Fruit fly (Drosophila melanogaster) whole organism, embryonic: Measurements from ENCODE around the gene CG32147.

ENCODE experiments used
- Ada2b ChIP-seq: fragments of 200-800 bp; sonication (Bioruptor generic); IDR thresholded peaks from 2 replicates; pipeline ENCODE4 v1.3.6; 2022; ENCODE audit warnings: missing biosample characterization, missing genetic modification characterization
- Bdp1 ChIP-seq: fragments of 200-800 bp; sonication (Bioruptor generic); optimal IDR thresholded peaks from 3 replicates; lab custom pipeline; 2016; ENCODE audit warnings: missing biosample characterization, missing genetic modification characterization
- Bgb ChIP-seq: fragments of 200-800 bp; sonication (Bioruptor generic); IDR thresholded peaks from 2 replicates; pipeline ENCODE4 v1.3.6; 2022; ENCODE audit warnings: missing biosample characterization, missing genetic modification characterization; ENCODE audit not compliant: partially characterized antibody
- CG10654 ChIP-seq: fragments of 200-800 bp; sonication (Bioruptor generic); optimal IDR thresholded peaks from 2 replicates; lab custom pipeline; 2016; ENCODE audit warnings: missing biosample characterization, missing genetic modification characterization
- CG11504 ChIP-seq: fragments of 200-800 bp; sonication (Bioruptor generic); optimal IDR thresholded peaks from 3 replicates; lab custom pipeline; 2019; ENCODE audit warnings: missing biosample characterization, mild to moderate bottlenecking, missing genetic modification characterization, moderate library complexity
- CG12219 ChIP-seq: fragments of 200-800 bp; sonication (Bioruptor generic); optimal IDR thresholded peaks from 3 replicates; lab custom pipeline; 2018; ENCODE audit warnings: missing biosample characterization, mild to moderate bottlenecking, missing genetic modification characterization
- CG12236 ChIP-seq: fragments of 200-800 bp; sonication (Bioruptor generic); optimal IDR thresholded peaks from 2 replicates; lab custom pipeline; 2016; ENCODE audit warnings: missing biosample characterization, missing genetic modification characterization
- CG14710 ChIP-seq: fragments of 200-800 bp; sonication (Bioruptor generic); optimal IDR thresholded peaks from 3 replicates; lab custom pipeline; 2019; ENCODE audit warnings: missing biosample characterization, mild to moderate bottlenecking, missing genetic modification characterization, moderate library complexity
- CG15011 ChIP-seq: fragments of 200-800 bp; sonication (Bioruptor generic); optimal IDR thresholded peaks from 3 replicates; lab custom pipeline; 2018; ENCODE audit warnings: missing biosample characterization, mild to moderate bottlenecking, missing genetic modification characterization
- CG15073 ChIP-seq: fragments of 200-800 bp; sonication (Bioruptor generic); optimal IDR thresholded peaks from 2 replicates; lab custom pipeline; 2016; ENCODE audit warnings: missing biosample characterization, missing genetic modification characterization
- CG17186 ChIP-seq: fragments of 200-800 bp; sonication (Bioruptor generic); optimal IDR thresholded peaks from 3 replicates; lab custom pipeline; 2017; ENCODE audit warnings: missing biosample characterization, missing genetic modification reagents, missing genetic modification characterization
- CG17359 ChIP-seq: fragments of 200-800 bp; sonication (Bioruptor generic); optimal IDR thresholded peaks from 3 replicates; lab custom pipeline; 2018; ENCODE audit warnings: missing biosample characterization, mild to moderate bottlenecking, missing genetic modification characterization, moderate library complexity
- CG2889 ChIP-seq: fragments of 200-800 bp; sonication (Bioruptor generic); IDR thresholded peaks from 3 replicates; pipeline ENCODE4 v1.3.6; 2022; ENCODE audit warnings: missing biosample characterization, missing genetic modification characterization
- CG3726 ChIP-seq: fragments of 200-800 bp; sonication (Bioruptor generic); IDR thresholded peaks from 3 replicates; pipeline ENCODE4, ENCODE4 v1.3.6; 2022; ENCODE audit warnings: missing biosample characterization, missing genetic modification characterization
- CG5953 ChIP-seq: fragments of 200-800 bp; sonication (Bioruptor generic); IDR thresholded peaks from 2 replicates; pipeline ENCODE4 v1.3.6; 2022; ENCODE audit warnings: missing biosample characterization, missing genetic modification characterization
- CG6175 ChIP-seq: fragments of 200-800 bp; sonication (Bioruptor generic); IDR thresholded peaks from 3 replicates; pipeline ENCODE4 v1.3.6; 2022; ENCODE audit warnings: missing biosample characterization, missing genetic modification characterization
- CG6791 ChIP-seq: fragments of 200-800 bp; sonication (Bioruptor generic); IDR thresholded peaks from 3 replicates; pipeline ENCODE4 v1.3.6; 2022; ENCODE audit warnings: missing biosample characterization, missing genetic modification characterization; ENCODE audit not compliant: partially characterized antibody
- CG9437 ChIP-seq: fragments of 200-800 bp; sonication (Bioruptor generic); optimal IDR thresholded peaks from 2 replicates; lab custom pipeline; 2018; ENCODE audit warnings: missing biosample characterization, mild to moderate bottlenecking, missing genetic modification characterization
- CG9797 ChIP-seq: fragments of 200-800 bp; sonication (Bioruptor generic); optimal IDR thresholded peaks from 3 replicates; lab custom pipeline; 2018; ENCODE audit warnings: missing biosample characterization, mild to moderate bottlenecking, missing genetic modification characterization
- CHES-1-like ChIP-seq: fragments of 200-800 bp; sonication (Bioruptor generic); optimal IDR thresholded peaks from 2 replicates; lab custom pipeline; 2016; ENCODE audit warnings: missing biosample characterization, missing genetic modification characterization
- Camta ChIP-seq: fragments of 200-800 bp; sonication (Bioruptor generic); optimal IDR thresholded peaks from 2 replicates; lab custom pipeline; 2016; ENCODE audit warnings: missing biosample characterization, missing genetic modification characterization
- Doc2 ChIP-seq: fragments of 200-800 bp; sonication (Bioruptor generic); IDR thresholded peaks from 2 replicates; pipeline ENCODE4 v1.3.6; 2022; ENCODE audit warnings: missing biosample characterization, missing genetic modification characterization
- Elba2 ChIP-seq: fragments of 200-800 bp; sonication (Bioruptor generic); optimal IDR thresholded peaks from 3 replicates; lab custom pipeline; 2016; ENCODE audit warnings: missing biosample characterization, missing genetic modification characterization
- HLH4C ChIP-seq: fragments of 200-800 bp; sonication (Bioruptor generic); IDR thresholded peaks from 3 replicates; pipeline ENCODE4 v1.3.6; 2022; ENCODE audit warnings: missing biosample characterization, missing genetic modification characterization; ENCODE audit not compliant: partially characterized antibody
- HmgZ ChIP-seq: fragments of 200-800 bp; sonication (Bioruptor generic); optimal IDR thresholded peaks from 2 replicates; lab custom pipeline; 2018; ENCODE audit warnings: missing biosample characterization, mild to moderate bottlenecking, missing genetic modification characterization
- Hsf ChIP-seq: fragments of 200-800 bp; sonication (Bioruptor generic); optimal IDR thresholded peaks from 3 replicates; lab custom pipeline; 2016; ENCODE audit warnings: missing biosample characterization, missing genetic modification characterization
- Med ChIP-seq: fragments of 200-800 bp; sonication (Bioruptor generic); peaks from one replicate; lab custom pipeline; 2016; ENCODE audit warnings: missing biosample characterization, missing genetic modification characterization, mild to moderate bottlenecking, inconsistent platforms, moderate library complexity
- Mes4 ChIP-seq: fragments of 200-800 bp; sonication (Bioruptor generic); optimal IDR thresholded peaks from 2 replicates; lab custom pipeline; 2016; ENCODE audit warnings: missing biosample characterization, missing genetic modification characterization
- Oaz ChIP-seq: fragments of 200-800 bp; sonication (Bioruptor generic); IDR thresholded peaks from 2 replicates; pipeline ENCODE4 v1.3.6; 2022; ENCODE audit warnings: missing biosample characterization, missing genetic modification characterization
- Sin3A ChIP-seq: fragments of >200 bp; optimal IDR thresholded peaks from 2 replicates; lab custom pipeline; 2018
- Sry-δ ChIP-seq: fragments of 200-800 bp; sonication (Bioruptor generic); optimal IDR thresholded peaks from 2 replicates; lab custom pipeline; 2016; ENCODE audit warnings: missing biosample characterization, missing genetic modification characterization
- Taf1 ChIP-seq: fragments of 200-800 bp; sonication (Bioruptor generic); IDR thresholded peaks from 2 replicates; pipeline ENCODE4 v1.3.6; 2022; ENCODE audit warnings: missing biosample characterization, missing genetic modification characterization
- YL-1 ChIP-seq: fragments of 200-800 bp; sonication (Bioruptor generic); optimal IDR thresholded peaks from 3 replicates; lab custom pipeline; 2017; ENCODE audit warnings: missing biosample characterization, mild to moderate bottlenecking, missing genetic modification characterization
- amos ChIP-seq: fragments of 200-800 bp; sonication (Bioruptor generic); IDR thresholded peaks from 2 replicates; pipeline ENCODE4 v1.3.6; 2022; ENCODE audit warnings: missing biosample characterization, missing genetic modification characterization; ENCODE audit not compliant: partially characterized antibody
- ato ChIP-seq: fragments of 200-800 bp; sonication (Bioruptor generic); IDR thresholded peaks from 2 replicates; pipeline ENCODE4 v1.3.6; 2022; ENCODE audit warnings: missing biosample characterization, missing genetic modification characterization; ENCODE audit not compliant: partially characterized antibody
- bbx ChIP-seq: fragments of 200-800 bp; sonication (Bioruptor generic); IDR thresholded peaks from 2 replicates; pipeline ENCODE4 v1.3.6; 2022; ENCODE audit warnings: missing biosample characterization, missing genetic modification characterization; ENCODE audit not compliant: partially characterized antibody
- da ChIP-seq: fragments of 200-800 bp; sonication (Bioruptor generic); optimal IDR thresholded peaks from 2 replicates; lab custom pipeline; 2016; ENCODE audit warnings: missing biosample characterization, missing genetic modification characterization
- fd3F ChIP-seq: fragments of 200-800 bp; sonication (Bioruptor generic); optimal IDR thresholded peaks from 2 replicates; lab custom pipeline; 2018; ENCODE audit warnings: missing biosample characterization, mild to moderate bottlenecking, missing genetic modification characterization, moderate library complexity
- grau ChIP-seq: fragments of 200-800 bp; optimal IDR thresholded peaks from 3 replicates; lab custom pipeline; 2019; ENCODE audit warnings: missing biosample characterization, mild to moderate bottlenecking, missing genetic modification characterization, moderate library complexity
- gsb-n ChIP-seq: fragments of 200-800 bp; sonication (Bioruptor generic); optimal IDR thresholded peaks from 3 replicates; lab custom pipeline; 2018; ENCODE audit warnings: missing biosample characterization, mild to moderate bottlenecking, missing genetic modification characterization
- hb ChIP-seq: fragments of 200-800 bp; sonication (Bioruptor generic); IDR thresholded peaks from 3 replicates; pipeline ENCODE4 v1.3.6; 2022; ENCODE audit warnings: missing biosample characterization, missing genetic modification characterization; ENCODE audit not compliant: partially characterized antibody
- jigr1 ChIP-seq: fragments of 200-800 bp; sonication (Bioruptor generic); IDR thresholded peaks from 3 replicates; pipeline ENCODE4 v1.3.6; 2022; ENCODE audit warnings: missing biosample characterization, missing genetic modification characterization
- lola ChIP-seq, 3 experiments: fragments of >200 bp in 2 of 3; fragments of 200-800 bp in 1 of 3; sonication (Bioruptor generic) in 1 of 3; optimal IDR thresholded peaks; 2 replicates each; lab custom pipeline; 2017 to 2019; ENCODE audit warnings: missing biosample characterization in 3 of 3, missing genetic modification characterization in 3 of 3, mild to moderate bottlenecking in 1 of 3, moderate library complexity in 1 of 3
- nerfin-1 ChIP-seq: fragments of 200-800 bp; sonication (Bioruptor generic); optimal IDR thresholded peaks from 3 replicates; lab custom pipeline; 2019; ENCODE audit warnings: missing biosample characterization, mild to moderate bottlenecking, missing genetic modification characterization, moderate library complexity
- pzg ChIP-seq: fragments of 200-800 bp; sonication (Bioruptor generic); optimal IDR thresholded peaks from 3 replicates; lab custom pipeline; 2018; ENCODE audit warnings: missing biosample characterization, mild to moderate bottlenecking, missing genetic modification characterization, moderate library complexity
- scrt ChIP-seq: fragments of 200-800 bp; sonication (Bioruptor generic); optimal IDR thresholded peaks from 2 replicates; lab custom pipeline; 2018; ENCODE audit warnings: missing biosample characterization, mild to moderate bottlenecking, missing genetic modification characterization, moderate library complexity
- slbo ChIP-seq: fragments of 200-800 bp; sonication (Bioruptor generic); IDR thresholded peaks from 2 replicates; pipeline ENCODE4 v1.3.6; 2022; ENCODE audit warnings: missing biosample characterization, missing genetic modification characterization
- sob ChIP-seq: fragments of 200-800 bp; sonication (Bioruptor generic); IDR thresholded peaks from 2 replicates; pipeline ENCODE4 v1.3.6; 2022; ENCODE audit warnings: missing biosample characterization, missing genetic modification characterization
- stwl ChIP-seq: fragments of 200-800 bp; sonication (Bioruptor generic); optimal IDR thresholded peaks from 3 replicates; lab custom pipeline; 2018; ENCODE audit warnings: missing biosample characterization, mild to moderate bottlenecking, missing genetic modification characterization, moderate library complexity
- unc-4 ChIP-seq: fragments of 200-800 bp; sonication (Bioruptor generic); IDR thresholded peaks from 2 replicates; pipeline ENCODE4 v1.3.6; 2022; ENCODE audit warnings: missing biosample characterization, missing genetic modification characterization; ENCODE audit not compliant: partially characterized antibody
- z ChIP-seq: fragments of 200-800 bp; sonication (Bioruptor generic); IDR thresholded peaks from 3 replicates; pipeline ENCODE4 v1.3.6; 2022; ENCODE audit warnings: missing biosample characterization, missing genetic modification characterization

CG32147 gene

dm6 chr3L:15163414-15163813, 19.6 kb upstream of the CG32147 start, which contains the start of gene CG7011 (continued):
- peak; percentile 39 for TF ChIP-seq da
- peak; percentile 43 for TF ChIP-seq Sry-δ (GFP tag; lab: Kevin White, UChicago)
- TF ChIP-seq Oaz (GFP tag; lab: Robert Waterston, UW): no peak
- no peak for TF ChIP-seq Ada2b (GFP tag; lab: Robert Waterston, UW)
- TF ChIP-seq jigr1 (GFP tag; lab: Robert Waterston, UW): no peak
- no peak for TF ChIP-seq CG17359 (tag; lab: Kevin White, UChicago)
- peak; percentile 13 for TF ChIP-seq CG14710 (tag; lab: Kevin White, UChicago)
- TF ChIP-seq grau: no peak
- peak; percentile 78 for TF ChIP-seq bbx
- TF ChIP-seq amos (GFP tag; lab: Robert Waterston, UW): peak; percentile 76
- peak; percentile 35 for TF ChIP-seq CHES-1-like (GFP tag; lab: Kevin White, UChicago)
- TF ChIP-seq CG9797 (GFP tag; lab: Kevin White, UChicago): peak; percentile 0
- no peak for TF ChIP-seq CG2889 (GFP tag; lab: Robert Waterston, UW)
- TF ChIP-seq stwl: peak; percentile 78
- no peak for TF ChIP-seq Elba2 (GFP tag; lab: Kevin White, UChicago)
- TF ChIP-seq CG6175 (GFP tag; lab: Robert Waterston, UW): no peak
- no peak for TF ChIP-seq scrt (GFP tag; lab: Kevin White, UChicago)
- TF ChIP-seq Bdp1 (GFP tag; lab: Kevin White, UChicago): no peak
- peak; percentile 24 for TF ChIP-seq YL-1 (GFP tag; lab: Kevin White, UChicago)
- TF ChIP-seq Taf1: no peak
- no peak for TF ChIP-seq CG17186
- no peak for TF ChIP-seq Hsf (GFP tag; lab: Kevin White, UChicago)
- no peak for TF ChIP-seq CG12219
- no peak for TF ChIP-seq nerfin-1 (tag; lab: Kevin White, UChicago)
- TF ChIP-seq slbo (GFP tag; lab: Robert Waterston, UW): no peak
- peak; percentile 57 for TF ChIP-seq pzg (GFP tag; lab: Kevin White, UChicago)
- TF ChIP-seq Camta (GFP tag; lab: Kevin White, UChicago): no peak
- no peak for TF ChIP-seq z
- TF ChIP-seq CG5953 (GFP tag; lab: Robert Waterston, UW): no peak
- no peak for TF ChIP-seq sob
- TF ChIP-seq HmgZ (tag; lab: Kevin White, UChicago): peak; percentile 30
- TF ChIP-seq HLH4C: 0 out of 3 replicates have a peak, but pooled peaks have one; percentile 46
- TF ChIP-seq Mes4 (GFP tag; lab: Kevin White, UChicago): no peak
- TF ChIP-seq CG15073 (GFP tag; lab: Kevin White, UChicago): no peak
- TF ChIP-seq Doc2: no peak
- TF ChIP-seq Med (GFP tag; lab: Kevin White, UChicago): peak; percentile 86
- TF ChIP-seq CG11504 (tag; lab: Kevin White, UChicago): no peak
- TF ChIP-seq CG6791 (GFP tag; lab: Robert Waterston, UW): peak; percentile 65
- TF ChIP-seq ato (GFP tag; lab: Robert Waterston, UW): 0 out of 2 replicates have a peak, but pooled peaks have one; percentile 20
- TF ChIP-seq CG3726 (GFP tag; lab: Robert Waterston, UW): no peak
- no peak for TF ChIP-seq CG10654 (GFP tag; lab: Kevin White, UChicago)
- no peak for TF ChIP-seq CG9437 (GFP tag; lab: Kevin White, UChicago)
- TF ChIP-seq lola (GFP tag; optimal IDR thresholded peaks at IDR 0.05; lab: Kevin White, UChicago): no peak
- TF ChIP-seq unc-4 (GFP tag; lab: Robert Waterston, UW): peak; percentile 47
- TF ChIP-seq gsb-n (tag; lab: Kevin White, UChicago): no peak
- TF ChIP-seq hb (GFP tag; lab: Robert Waterston, UW): 0 out of 3 replicates have a peak, but pooled peaks have one; percentile 34
- TF ChIP-seq CG12236: no peak
- TF ChIP-seq CG15011 (GFP tag; lab: Kevin White, UChicago): no peak
- peak; percentile 31 for TF ChIP-seq Sin3A
- TF ChIP-seq Bgb: peak; percentile 86
- TF ChIP-seq fd3F: no peak
